Worm (Caenorhabditis elegans) whole organism, midembryonic: Measurements from ENCODE around the gene oac-50.

Experiments
- T22C8.4 ChIP-seq: fragments of 200-800 bp; sonication (Bioruptor generic); IDR thresholded peaks from 2 replicates; pipeline ENCODE4 v1.3.6; 2022; ENCODE audit warnings: missing genetic modification characterization, missing compliant biosample characterization
- cog-1 ChIP-seq: sonication (generic microtip); optimal IDR thresholded peaks from 2 replicates; lab custom pipeline; 2016; ENCODE audit warnings: missing genetic modification characterization, missing compliant biosample characterization
- flt-1 ChIP-seq: fragments of 200-800 bp; sonication (Bioruptor generic); IDR thresholded peaks from 2 replicates; pipeline ENCODE4 v1.3.6; 2022; ENCODE audit warnings: missing genetic modification characterization, missing compliant biosample characterization
- klf-2 ChIP-seq: fragments of 200-800 bp; sonication (Bioruptor generic); conservative IDR thresholded peaks from 2 replicates; pipeline ENCODE4 v1.3.6; 2022; ENCODE audit warnings: missing genetic modification reagents, missing genetic modification characterization, missing compliant biosample characterization
- med-1 ChIP-seq: sonication (generic microtip); optimal IDR thresholded peaks from 2 replicates; lab custom pipeline; 2017; ENCODE audit warnings: missing genetic modification characterization, mild to moderate bottlenecking, missing compliant biosample characterization, antibody characterized with exemption, missing genetic modification reagents; ENCODE audit not compliant: insufficient read depth
- tab-1 ChIP-seq: fragments of 200-800 bp; sonication (Bioruptor generic); IDR thresholded peaks from 2 replicates; pipeline ENCODE4 v1.3.6; 2022; ENCODE audit warnings: missing genetic modification characterization, missing compliant biosample characterization

DNA sequence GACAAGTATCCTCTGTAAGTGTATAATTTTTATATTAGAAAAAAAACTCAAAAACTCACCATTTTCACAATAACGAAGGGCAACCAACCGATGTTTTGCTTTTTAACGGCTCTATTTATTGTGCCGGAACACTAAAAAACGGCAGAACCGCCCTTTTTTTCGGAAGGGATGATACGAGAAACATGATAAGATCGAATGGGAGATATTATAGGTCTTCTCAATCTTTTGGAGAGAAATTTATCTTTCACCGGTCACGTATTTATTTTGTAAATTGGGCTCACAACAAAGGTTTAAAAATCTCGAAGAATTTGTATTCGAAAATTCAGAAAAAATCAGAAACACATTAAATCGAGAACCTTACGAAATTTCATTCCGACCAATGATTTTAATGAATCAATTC, 18.6 kb downstream of the oac-50 start, which contains the start of gene swm-1:
- TF ChIP-seq flt-1 (GFP tag; lab: Robert Waterston, UW) (no peak), cog-1 (tag; lab: Kevin White, UChicago) (no peak), med-1 (GFP tag; lab: Kevin White, UChicago) (no peak), T22C8.4 (GFP tag; lab: Robert Waterston, UW) (no peak), klf-2 (GFP tag; lab: Robert Waterston, UW) (no peak), tab-1 (GFP tag; lab: Robert Waterston, UW) (no peak)
